Worm (Caenorhabditis elegans) whole organism, late embryonic: ENCODE data around the gene catp-2.

Source experiments
- K09A11.1 ChIP-seq: sonication (generic microtip); optimal IDR thresholded peaks from 2 replicates; lab custom pipeline; 2017; ENCODE audit warnings: antibody characterized with exemption, mild to moderate bottlenecking, missing genetic modification characterization, missing compliant biosample characterization; ENCODE audit not compliant: insufficient read depth
- ama-1 ChIP-seq: fragments of 150-350 bp; optimal IDR thresholded peaks from 2 replicates; lab custom pipeline; 2014
- hlh-8 ChIP-seq: sonication (generic microtip); optimal IDR thresholded peaks from 2 replicates; lab custom pipeline; 2016; ENCODE audit warnings: missing genotype, missing genetic modification characterization, missing compliant biosample characterization
- lim-6 ChIP-seq: sonication (generic microtip); optimal IDR thresholded peaks from 2 replicates; lab custom pipeline; 2016; ENCODE audit warnings: missing genetic modification characterization, missing compliant biosample characterization
- tbx-7 ChIP-seq: sonication (generic microtip); optimal IDR thresholded peaks from 2 replicates; lab custom pipeline; 2016; ENCODE audit warnings: missing genotype, missing genetic modification characterization, missing compliant biosample characterization

- no peak for TF ChIP-seq hlh-8
- no peak for TF ChIP-seq ama-1 (lab: Kevin White, UChicago)
- TF ChIP-seq lim-6 (tag; lab: Kevin White, UChicago): no peak
- TF ChIP-seq tbx-7 (tag; lab: Kevin White, UChicago): no peak
- no peak for TF ChIP-seq K09A11.1 (tag; lab: Kevin White, UChicago)
These were observed at the start of gene catp-2 for ce11 chrV:4934406-4934805.
